Fruit fly (Drosophila melanogaster): ENCODE measurements around the gene CG14969.

DNA sequence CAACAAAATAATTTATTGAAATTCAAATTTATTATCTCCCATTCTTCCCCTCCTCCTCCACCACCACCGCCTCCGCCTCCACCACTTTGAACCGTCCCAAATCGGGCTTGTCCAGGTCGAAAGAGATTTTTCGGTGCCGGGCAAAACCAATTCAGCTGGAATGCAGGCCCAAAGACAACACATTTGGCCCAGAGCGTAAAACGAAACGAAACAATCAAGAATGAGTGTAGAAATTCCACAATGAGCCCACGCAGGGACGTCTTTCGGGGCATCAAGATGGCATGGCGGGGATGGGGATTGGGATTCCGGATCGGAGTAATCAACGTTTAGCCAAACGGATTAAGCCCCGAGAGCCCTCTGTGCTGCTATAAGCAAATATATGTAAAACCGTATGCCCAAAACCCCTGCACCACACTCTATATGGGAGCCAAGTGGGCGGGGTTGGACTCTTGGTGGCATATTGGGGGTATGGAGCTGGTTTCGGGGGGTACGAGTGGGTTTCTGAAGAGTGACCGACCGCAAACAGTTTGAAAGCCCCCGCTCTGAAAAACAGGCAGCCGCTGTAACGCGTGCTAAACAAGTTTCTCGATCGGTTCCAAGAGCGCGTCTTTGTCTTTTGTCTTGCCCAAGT is 49.3 kb upstream of the CG14969 start:
- TF ChIP-seq en (GFP tag; optimal IDR thresholded peaks at IDR 0.05) (no peak), pros (GFP tag; optimal IDR thresholded peaks at IDR 0.05) (no peak), yki (optimal IDR thresholded peaks at IDR 0.05) (no peak), insv (GFP tag; optimal IDR thresholded peaks at IDR 0.05) (no peak), sd (tag; optimal IDR thresholded peaks at IDR 0.05) (peak; percentile 96), CG9437 (GFP tag; optimal IDR thresholded peaks at IDR 0.05) (no peak), CG12942 (GFP tag; optimal IDR thresholded peaks at IDR 0.05) (no peak), mld (GFP tag; IDR thresholded peaks at IDR 0.05; ENCODE audit: partially characterized antibody) (no peak), D19B (GFP tag; optimal IDR thresholded peaks at IDR 0.05) (no peak), Fer3 (tag; optimal IDR thresholded peaks at IDR 0.05) (no peak), Opbp (GFP tag; IDR thresholded peaks at IDR 0.05; ENCODE audit: partially characterized antibody) (no peak), HLH54F (GFP tag; optimal IDR thresholded peaks at IDR 0.05) (no peak)
